Fruit fly (Drosophila melanogaster) whole organism, embryonic: Measurements from ENCODE around the gene Rlb1.

Experiments used
- Asciz ChIP-seq: fragments of 200-800 bp; sonication (Bioruptor generic); optimal IDR thresholded peaks from 2 replicates; lab custom pipeline; 2017; ENCODE audit warnings: missing biosample characterization, mild to moderate bottlenecking, missing genetic modification characterization, missing genetic modification reagents
- Blimp-1 ChIP-seq: fragments of 200-800 bp; sonication (Bioruptor generic); optimal IDR thresholded peaks from 3 replicates; lab custom pipeline; 2018; ENCODE audit warnings: missing biosample characterization, missing genetic modification characterization, mild to moderate bottlenecking, moderate library complexity, missing genetic modification reagents
- Bteb2 ChIP-seq: fragments of 200-800 bp; sonication (Bioruptor generic); optimal IDR thresholded peaks from 2 replicates; lab custom pipeline; 2016; ENCODE audit warnings: missing biosample characterization, missing genetic modification characterization
- CG10321 ChIP-seq: fragments of 200-800 bp; sonication (Bioruptor generic); IDR thresholded peaks from 2 replicates; pipeline ENCODE4 v1.3.6; 2022; ENCODE audit warnings: missing biosample characterization, missing genetic modification characterization
- CG10366 ChIP-seq: fragments of 200-800 bp; sonication (Bioruptor generic); IDR thresholded peaks from 2 replicates; pipeline ENCODE4 v1.3.6; 2022; ENCODE audit warnings: missing biosample characterization, missing genetic modification characterization
- CG12659 ChIP-seq: fragments of 200-800 bp; sonication (Bioruptor generic); optimal IDR thresholded peaks from 3 replicates; lab custom pipeline; 2017; ENCODE audit warnings: mild to moderate bottlenecking, missing biosample characterization, missing genetic modification reagents, missing genetic modification characterization
- CG14860 ChIP-seq: fragments of 200-800 bp; sonication (Bioruptor generic); IDR thresholded peaks from 3 replicates; pipeline ENCODE4 v1.3.6; 2022; ENCODE audit warnings: missing biosample characterization, missing genetic modification characterization; ENCODE audit not compliant: partially characterized antibody
- CG1529 ChIP-seq: fragments of 200-800 bp; sonication (Bioruptor generic); optimal IDR thresholded peaks from 3 replicates; lab custom pipeline; 2018; ENCODE audit warnings: missing biosample characterization, missing genetic modification characterization
- CG1647 ChIP-seq: fragments of 200-800 bp; sonication (Bioruptor generic); optimal IDR thresholded peaks from 3 replicates; lab custom pipeline; 2016; ENCODE audit warnings: missing biosample characterization, missing genetic modification characterization
- CG16863 ChIP-seq: fragments of 200-800 bp; sonication (Bioruptor generic); optimal IDR thresholded peaks from 3 replicates; lab custom pipeline; 2016; ENCODE audit warnings: missing biosample characterization, missing genetic modification characterization
- CG17802 ChIP-seq: fragments of 200-800 bp; sonication (Bioruptor generic); optimal IDR thresholded peaks from 2 replicates; lab custom pipeline; 2018; ENCODE audit warnings: missing biosample characterization, mild to moderate bottlenecking, missing genetic modification characterization, moderate library complexity
- CG17829 ChIP-seq: fragments of 200-800 bp; optimal IDR thresholded peaks from 2 replicates; lab custom pipeline; 2019; ENCODE audit warnings: missing biosample characterization, mild to moderate bottlenecking, missing genetic modification characterization, moderate library complexity
- CG17912 ChIP-seq: fragments of 200-800 bp; sonication (Bioruptor generic); optimal IDR thresholded peaks from 2 replicates; lab custom pipeline; 2018; ENCODE audit warnings: missing biosample characterization, mild to moderate bottlenecking, missing genetic modification characterization
- CG18011 ChIP-seq: fragments of 200-800 bp; sonication (Bioruptor generic); optimal IDR thresholded peaks from 2 replicates; lab custom pipeline; 2017; ENCODE audit warnings: missing biosample characterization, missing genetic modification characterization, mild to moderate bottlenecking, moderate library complexity, missing genotype
- CG2199 ChIP-seq: fragments of 200-800 bp; sonication (Bioruptor generic); IDR thresholded peaks from 3 replicates; pipeline ENCODE4 v1.3.6; 2022; ENCODE audit warnings: missing biosample characterization, missing genetic modification characterization
- CG32532 ChIP-seq: fragments of 200-800 bp; sonication (Bioruptor generic); IDR thresholded peaks from 2 replicates; pipeline ENCODE4 v1.3.6; 2022; ENCODE audit warnings: missing biosample characterization, missing genetic modification characterization
- CG33213 ChIP-seq: fragments of 200-800 bp; sonication (Bioruptor generic); optimal IDR thresholded peaks from 3 replicates; lab custom pipeline; 2016; ENCODE audit warnings: missing biosample characterization, missing genetic modification characterization
- CG5245 ChIP-seq: fragments of 200-800 bp; sonication (Bioruptor generic); optimal IDR thresholded peaks from 3 replicates; lab custom pipeline; 2016; ENCODE audit warnings: missing biosample characterization, missing genetic modification characterization
- CG6683 ChIP-seq: fragments of 200-800 bp; sonication (Bioruptor generic); optimal IDR thresholded peaks from 2 replicates; lab custom pipeline; 2017; ENCODE audit warnings: missing biosample characterization, mild to moderate bottlenecking, missing genetic modification characterization, missing genetic modification reagents
- CG7271 ChIP-seq: fragments of 200-800 bp; sonication (Bioruptor generic); optimal IDR thresholded peaks from 2 replicates; lab custom pipeline; 2018; ENCODE audit warnings: missing biosample characterization, mild to moderate bottlenecking, missing genetic modification characterization, moderate library complexity
- CTCF ChIP-seq: fragments of 200-800 bp; sonication (Bioruptor generic); optimal IDR thresholded peaks from 2 replicates; lab custom pipeline; 2017; ENCODE audit warnings: missing biosample characterization, mild to moderate bottlenecking, missing genetic modification characterization, moderate library complexity
- Camta ChIP-seq: fragments of 200-800 bp; sonication (Bioruptor generic); optimal IDR thresholded peaks from 2 replicates; lab custom pipeline; 2016; ENCODE audit warnings: missing biosample characterization, missing genetic modification characterization
- E2f2 ChIP-seq: fragments of 200-800 bp; sonication (Bioruptor generic); IDR thresholded peaks from 2 replicates; pipeline ENCODE4 v1.3.6; 2022; ENCODE audit warnings: missing biosample characterization, missing genetic modification characterization
- Eip74EF ChIP-seq, 2 experiments: fragments of 200-800 bp in 1 of 2; fragments of >200 bp in 1 of 2; sonication (Bioruptor generic) in 1 of 2; optimal IDR thresholded peaks; 2 replicates each; lab custom pipeline; 2017 to 2019; ENCODE audit warnings: missing biosample characterization in 2 of 2, missing genetic modification characterization in 2 of 2, mild to moderate bottlenecking in 1 of 2, moderate library complexity in 1 of 2
- HLH4C ChIP-seq: fragments of 200-800 bp; sonication (Bioruptor generic); IDR thresholded peaks from 3 replicates; pipeline ENCODE4 v1.3.6; 2022; ENCODE audit warnings: missing biosample characterization, missing genetic modification characterization; ENCODE audit not compliant: partially characterized antibody
- MBD-R2 ChIP-seq: fragments of 200-800 bp; sonication (Bioruptor generic); IDR thresholded peaks from 2 replicates; pipeline ENCODE4 v1.3.6; 2022; ENCODE audit warnings: missing biosample characterization, missing genetic modification characterization
- Med ChIP-seq: fragments of 200-800 bp; sonication (Bioruptor generic); peaks from one replicate; lab custom pipeline; 2016; ENCODE audit warnings: missing biosample characterization, missing genetic modification characterization, mild to moderate bottlenecking, inconsistent platforms, moderate library complexity
- Meics ChIP-seq: fragments of 200-800 bp; sonication (Bioruptor generic); optimal IDR thresholded peaks from 2 replicates; lab custom pipeline; 2017; ENCODE audit warnings: missing biosample characterization, mild to moderate bottlenecking, missing genetic modification characterization
- Mes4 ChIP-seq: fragments of 200-800 bp; sonication (Bioruptor generic); optimal IDR thresholded peaks from 2 replicates; lab custom pipeline; 2016; ENCODE audit warnings: missing biosample characterization, missing genetic modification characterization
- Mrtf ChIP-seq: fragments of 200-800 bp; sonication (Bioruptor generic); IDR thresholded peaks from 3 replicates; pipeline ENCODE4 v1.3.6; 2022; ENCODE audit warnings: missing biosample characterization, missing genetic modification characterization
- Oaz ChIP-seq: fragments of 200-800 bp; sonication (Bioruptor generic); IDR thresholded peaks from 2 replicates; pipeline ENCODE4 v1.3.6; 2022; ENCODE audit warnings: missing biosample characterization, missing genetic modification characterization
- Ptx1 ChIP-seq: fragments of 200-800 bp; sonication (Bioruptor generic); IDR thresholded peaks from 2 replicates; pipeline ENCODE4 v1.3.6; 2022; ENCODE audit warnings: missing biosample characterization, missing genetic modification characterization
- Vsx1 ChIP-seq: fragments of 200-800 bp; sonication (Bioruptor generic); optimal IDR thresholded peaks from 2 replicates; lab custom pipeline; 2017; ENCODE audit warnings: missing biosample characterization, mild to moderate bottlenecking, missing genetic modification characterization, missing genetic modification reagents
- caup ChIP-seq: fragments of 200-800 bp; sonication (Bioruptor generic); optimal IDR thresholded peaks from 3 replicates; lab custom pipeline; 2017; ENCODE audit warnings: missing biosample characterization, mild to moderate bottlenecking, missing genetic modification characterization, moderate library complexity; ENCODE audit not compliant: severe bottlenecking
- da ChIP-seq: fragments of 200-800 bp; sonication (Bioruptor generic); optimal IDR thresholded peaks from 2 replicates; lab custom pipeline; 2016; ENCODE audit warnings: missing biosample characterization, missing genetic modification characterization
- emc ChIP-seq: fragments of 200-800 bp; sonication (Bioruptor generic); optimal IDR thresholded peaks from 2 replicates; lab custom pipeline; 2016; ENCODE audit warnings: missing biosample characterization, missing genetic modification characterization
- ems ChIP-seq: fragments of 200-800 bp; sonication (Bioruptor generic); optimal IDR thresholded peaks from 3 replicates; lab custom pipeline; 2016; ENCODE audit warnings: missing biosample characterization, missing genetic modification characterization
- eve ChIP-seq, 2 experiments: fragments of >200 bp; optimal IDR thresholded peaks; 2 replicates each; lab custom pipeline; 2017; ENCODE audit warnings: missing biosample characterization in 2 of 2, missing genetic modification characterization in 2 of 2
- fd64A ChIP-seq: fragments of 200-800 bp; sonication (Bioruptor generic); optimal IDR thresholded peaks from 3 replicates; lab custom pipeline; 2018; ENCODE audit warnings: missing biosample characterization, mild to moderate bottlenecking, missing genetic modification characterization
- lbe ChIP-seq: fragments of 200-800 bp; sonication (Bioruptor generic); optimal IDR thresholded peaks from 2 replicates; lab custom pipeline; 2016; ENCODE audit warnings: missing biosample characterization, mild to moderate bottlenecking, missing genetic modification characterization
- lmd ChIP-seq: fragments of 200-800 bp; sonication (Bioruptor generic); IDR thresholded peaks from 2 replicates; pipeline ENCODE4 v1.3.6; 2022; ENCODE audit warnings: missing biosample characterization, missing genetic modification characterization
- lov ChIP-seq, 2 experiments: fragments of 200-800 bp in 1 of 2; fragments of >200 bp in 1 of 2; sonication (Bioruptor generic) in 1 of 2; IDR thresholded peaks in 1 of 2; optimal IDR thresholded peaks in 1 of 2; 2 replicates in 1 of 2; 3 replicates in 1 of 2; pipeline versions ENCODE4 v1.3.6 to Lab custom; 2017 to 2022; ENCODE audit warnings: missing biosample characterization in 1 of 2, missing genetic modification characterization in 1 of 2
- pum ChIP-seq: fragments of 200-800 bp; sonication (Bioruptor generic); optimal IDR thresholded peaks from 2 replicates; lab custom pipeline; 2016; ENCODE audit warnings: missing biosample characterization, missing genetic modification characterization
- seq ChIP-seq: fragments of 200-800 bp; sonication (Bioruptor generic); IDR thresholded peaks from 2 replicates; pipeline ENCODE4 v1.3.6; 2022; ENCODE audit warnings: missing biosample characterization, missing genetic modification characterization
- sima ChIP-seq: fragments of 200-800 bp; sonication (Bioruptor generic); optimal IDR thresholded peaks from 2 replicates; lab custom pipeline; 2016; ENCODE audit warnings: missing biosample characterization, missing genetic modification characterization
- sisA ChIP-seq: fragments of 200-800 bp; sonication (Bioruptor generic); IDR thresholded peaks from 2 replicates; pipeline ENCODE4 v1.3.6; 2022; ENCODE audit warnings: missing biosample characterization, missing genetic modification characterization
- stc ChIP-seq: fragments of 200-800 bp; sonication (Bioruptor generic); IDR thresholded peaks from 2 replicates; pipeline ENCODE4 v1.3.6; 2022; ENCODE audit warnings: missing biosample characterization, missing genetic modification characterization
- tin ChIP-seq: fragments of 200-800 bp; sonication (Bioruptor generic); optimal IDR thresholded peaks from 3 replicates; lab custom pipeline; 2016; ENCODE audit warnings: missing biosample characterization, missing genetic modification characterization
- vvl ChIP-seq: fragments of 200-800 bp; sonication (Bioruptor generic); IDR thresholded peaks from 2 replicates; pipeline ENCODE4 v1.3.6; 2022; ENCODE audit warnings: missing biosample characterization, missing genetic modification characterization

The Rlb1 gene

DNA sequence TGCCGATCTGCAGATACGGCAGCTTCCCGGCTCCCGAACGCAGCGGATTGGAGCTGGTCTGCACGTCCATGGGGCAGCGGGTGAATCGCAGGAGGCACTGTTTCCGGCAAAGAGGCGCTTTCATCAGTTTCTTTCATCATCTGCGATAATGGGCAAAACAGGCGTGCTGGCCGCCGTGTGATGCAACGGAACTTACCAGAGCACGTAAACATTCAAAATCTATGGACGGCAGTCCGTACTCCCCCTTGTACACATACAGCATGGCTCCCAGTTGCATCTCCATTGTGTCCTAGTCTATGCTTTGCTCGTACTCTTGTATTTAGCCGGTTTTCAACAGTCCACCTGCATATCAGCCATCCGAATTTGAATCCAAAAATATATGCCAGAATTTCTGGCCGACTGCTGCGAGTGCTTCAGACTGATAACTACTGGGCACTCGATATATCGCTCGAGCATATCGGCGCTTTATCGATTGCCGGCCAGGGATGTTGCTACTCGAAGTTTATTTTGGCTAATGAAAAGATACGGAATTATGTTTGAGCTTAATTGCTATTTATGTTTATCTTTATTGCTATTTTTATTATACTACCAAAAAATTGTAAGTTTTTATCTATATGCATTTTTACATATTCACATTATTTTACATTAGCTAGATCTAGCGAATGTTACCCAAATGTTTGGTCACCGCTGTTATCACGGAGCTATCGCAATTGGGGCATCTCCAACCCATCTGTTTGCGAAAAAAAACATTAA is 50.3 kb downstream of the Rlb1 start, which contains the start of the genes CG9393 and Vps45 (continued):
- no peak for TF ChIP-seq lov (optimal IDR thresholded peaks at IDR 0.05; lab: Kevin White, UChicago)
- TF ChIP-seq lov (GFP tag; IDR thresholded peaks at IDR 0.05; lab: Robert Waterston, UW): no peak
- no peak for TF ChIP-seq CG2199 (GFP tag; lab: Robert Waterston, UW)
- TF ChIP-seq CG18011 (GFP tag; lab: Kevin White, UChicago): peak; percentile 25
- no peak for TF ChIP-seq Vsx1
- TF ChIP-seq E2f2 (GFP tag; lab: Robert Waterston, UW): peak; percentile 63
- TF ChIP-seq Camta (GFP tag; lab: Kevin White, UChicago): peak; percentile 54
- TF ChIP-seq CG17802 (tag; lab: Kevin White, UChicago): peak; percentile 5
- no peak for TF ChIP-seq eve (GFP tag; optimal IDR thresholded peaks at IDR 0.05; lab: Kevin White, UChicago)
- peak; percentile 2 for TF ChIP-seq Mes4 (GFP tag; lab: Kevin White, UChicago)
- TF ChIP-seq CG6683 (GFP tag; lab: Kevin White, UChicago): peak; percentile 5
- peak; percentile 64 for TF ChIP-seq lbe (GFP tag; lab: Kevin White, UChicago)
- peak; percentile 45 for TF ChIP-seq CG1647 (GFP tag; lab: Kevin White, UChicago)
- TF ChIP-seq caup (GFP tag; lab: Kevin White, UChicago): peak; percentile 43
- peak; percentile 60 for TF ChIP-seq lmd (GFP tag; lab: Robert Waterston, UW)
- TF ChIP-seq sima (GFP tag; lab: Kevin White, UChicago): no peak
- TF ChIP-seq Mrtf (GFP tag; lab: Robert Waterston, UW): no peak
- TF ChIP-seq Med (GFP tag; lab: Kevin White, UChicago): peak; percentile 90
- peak; percentile 10 for TF ChIP-seq CG5245 (GFP tag; lab: Kevin White, UChicago)
- peak; percentile 58 for TF ChIP-seq Ptx1 (GFP tag; lab: Robert Waterston, UW)
- TF ChIP-seq MBD-R2 (GFP tag; lab: Robert Waterston, UW): peak; percentile 73
- TF ChIP-seq seq: no peak
- peak; percentile 57 for TF ChIP-seq CG16863 (GFP tag; lab: Kevin White, UChicago)
- peak; percentile 57 for TF ChIP-seq da
- peak; percentile 52; the same call in 1 of the 2 replicates for TF ChIP-seq CG10366 (GFP tag; lab: Robert Waterston, UW)
- peak; percentile 69 for TF ChIP-seq ems (GFP tag; lab: Kevin White, UChicago)
- peak; percentile 0 for TF ChIP-seq CG17912
- TF ChIP-seq Oaz (GFP tag; lab: Robert Waterston, UW): no peak
- no peak for TF ChIP-seq CG7271 (tag; lab: Kevin White, UChicago)
- peak; percentile 47 for TF ChIP-seq CG32532
- TF ChIP-seq tin (GFP tag; lab: Kevin White, UChicago): peak; percentile 70
- peak; percentile 94 for TF ChIP-seq HLH4C (GFP tag; lab: Robert Waterston, UW)
- TF ChIP-seq CG10321 (GFP tag; lab: Robert Waterston, UW): 0 out of 2 replicates have a peak, but pooled peaks have one; percentile 16
- peak; percentile 78 for TF ChIP-seq CG12659
- no peak for TF ChIP-seq Meics (GFP tag; lab: Kevin White, UChicago)
- TF ChIP-seq CG1529 (GFP tag; lab: Kevin White, UChicago): no peak
- peak; percentile 75 for TF ChIP-seq CG17829 (tag; lab: Kevin White, UChicago)
- TF ChIP-seq fd64A (GFP tag; lab: Kevin White, UChicago): no peak
- no peak for TF ChIP-seq Eip74EF (GFP tag; optimal IDR thresholded peaks at IDR 0.05; lab: Kevin White, UChicago)
- peak; percentile 22 for TF ChIP-seq CTCF (GFP tag; lab: Kevin White, UChicago)
- TF ChIP-seq vvl (GFP tag; lab: Robert Waterston, UW): peak; percentile 64
- peak; percentile 37 for TF ChIP-seq emc (GFP tag; lab: Kevin White, UChicago)
- 0 out of 2 replicates have a peak, but pooled peaks have one; percentile 49 for TF ChIP-seq stc (GFP tag; lab: Robert Waterston, UW)
- TF ChIP-seq Blimp-1 (GFP tag; lab: Kevin White, UChicago): no peak
- TF ChIP-seq sisA (GFP tag; lab: Robert Waterston, UW): peak; percentile 34; the same call in 1 of the 2 replicates
- TF ChIP-seq Bteb2 (GFP tag; lab: Kevin White, UChicago): peak; percentile 48
- TF ChIP-seq pum (GFP tag; lab: Kevin White, UChicago): peak; percentile 60
- TF ChIP-seq Asciz (GFP tag; lab: Kevin White, UChicago): no peak
- peak; percentile 91 for TF ChIP-seq CG14860
- peak; percentile 12 for TF ChIP-seq CG33213 (GFP tag; lab: Kevin White, UChicago)
